Worm (Caenorhabditis elegans): ENCODE measurements around the gene F53B3.6.

- TF ChIP-seq him-1 (tag; optimal IDR thresholded peaks at IDR 0.05) (no peak), W03F9.2 (tag; optimal IDR thresholded peaks at IDR 0.05) (no peak), dao-5 (tag; optimal IDR thresholded peaks at IDR 0.05) (no peak)
Observed at ce11 chrX:2862372-2862771, 1.7 kb upstream of the F53B3.6 start, which contains the start of gene comt-1.

All from whole organism, L4/young adult.